Worm (Caenorhabditis elegans): ENCODE results near the gene nhr-20.

DNA sequence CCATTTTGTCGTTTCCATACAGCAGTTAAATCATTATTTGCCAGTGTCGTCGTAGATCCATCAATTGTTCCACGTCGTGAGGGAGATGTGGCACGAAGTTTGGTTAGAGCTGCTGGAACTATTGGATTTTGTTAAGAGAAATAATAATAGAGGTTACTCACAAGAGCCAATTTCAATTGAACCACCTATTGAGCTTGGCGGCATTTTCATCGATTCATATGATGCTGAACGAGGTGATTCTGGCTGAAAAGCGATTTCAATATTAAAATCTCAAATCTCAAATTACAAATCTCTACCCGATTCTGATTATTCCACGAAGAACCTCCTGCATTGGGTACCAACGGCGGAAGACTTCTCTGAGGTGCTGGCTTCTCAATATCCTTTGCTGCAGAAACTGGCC is 24.9 kb upstream of the nhr-20 start:
- no peak for TF ChIP-seq hnd-1 (tag; optimal IDR thresholded peaks at IDR 0.05)
- TF ChIP-seq ama-1 (optimal IDR thresholded peaks at IDR 0.05) = no peak
- no peak for TF ChIP-seq aly-1 (tag; optimal IDR thresholded peaks at IDR 0.05)
- TF ChIP-seq flt-1 (GFP tag; IDR thresholded peaks at IDR 0.05) = no peak
- no peak for TF ChIP-seq hmg-4 (GFP tag; optimal IDR thresholded peaks at IDR 0.05)
- TF ChIP-seq ets-7 (tag; optimal IDR thresholded peaks at IDR 0.05) = no peak
- TF ChIP-seq scrt-1 (GFP tag; IDR thresholded peaks at IDR 0.05) = no peak
- no peak for TF ChIP-seq pes-1 (GFP tag; IDR thresholded peaks at IDR 0.05)
- no peak for TF ChIP-seq hmbx-1 (tag; optimal IDR thresholded peaks at IDR 0.05)
- no peak for TF ChIP-seq B0310.2 (tag; optimal IDR thresholded peaks at IDR 0.05)
- TF ChIP-seq sea-1 (GFP tag; conservative IDR thresholded peaks at IDR 0.05) = no peak
- TF ChIP-seq F13C5.2 (tag; optimal IDR thresholded peaks at IDR 0.05) = no peak
- TF ChIP-seq tra-4 (tag; optimal IDR thresholded peaks at IDR 0.05) = no peak
- TF ChIP-seq ceh-13 (GFP tag; optimal IDR thresholded peaks at IDR 0.05) = no peak
